Fruit fly (Drosophila melanogaster): ENCODE data around the gene thoc6.

dm6 chr3L:12149024-12149423, 44.5 kb downstream of the thoc6 start, which contains the start of gene CG32099:
- TF ChIP-seq CG13204 (GFP tag; optimal IDR thresholded peaks at IDR 0.05): no peak
- TF ChIP-seq fd96Ca (GFP tag; IDR thresholded peaks at IDR 0.05): no peak
- TF ChIP-seq CG8301 (tag; optimal IDR thresholded peaks at IDR 0.05): no peak
- TF ChIP-seq CG9948 (tag; optimal IDR thresholded peaks at IDR 0.05): no peak
- TF ChIP-seq Snoo (tag; optimal IDR thresholded peaks at IDR 0.05): no peak
- no peak for TF ChIP-seq gl (tag; optimal IDR thresholded peaks at IDR 0.05)
- TF ChIP-seq CG34367 (tag; optimal IDR thresholded peaks at IDR 0.05): no peak
- no peak for TF ChIP-seq Ets98B (GFP tag; IDR thresholded peaks at IDR 0.05)
- no peak for TF ChIP-seq CG14655 (GFP tag; optimal IDR thresholded peaks at IDR 0.05)
- TF ChIP-seq EcR (GFP tag; optimal IDR thresholded peaks at IDR 0.05): no peak
- TF ChIP-seq CG10348 (GFP tag; IDR thresholded peaks at IDR 0.05): no peak
- no peak for TF ChIP-seq CG8159 (tag; optimal IDR thresholded peaks at IDR 0.05)
- no peak for TF ChIP-seq CG12605 (GFP tag; IDR thresholded peaks at IDR 0.05)
- no peak for TF ChIP-seq CG17806 (tag; optimal IDR thresholded peaks at IDR 0.05)

Data from whole organism, pupa.